Worm (Caenorhabditis elegans): ENCODE measurements around the gene F53C3.11.

F53C3.11 gene

DNA sequence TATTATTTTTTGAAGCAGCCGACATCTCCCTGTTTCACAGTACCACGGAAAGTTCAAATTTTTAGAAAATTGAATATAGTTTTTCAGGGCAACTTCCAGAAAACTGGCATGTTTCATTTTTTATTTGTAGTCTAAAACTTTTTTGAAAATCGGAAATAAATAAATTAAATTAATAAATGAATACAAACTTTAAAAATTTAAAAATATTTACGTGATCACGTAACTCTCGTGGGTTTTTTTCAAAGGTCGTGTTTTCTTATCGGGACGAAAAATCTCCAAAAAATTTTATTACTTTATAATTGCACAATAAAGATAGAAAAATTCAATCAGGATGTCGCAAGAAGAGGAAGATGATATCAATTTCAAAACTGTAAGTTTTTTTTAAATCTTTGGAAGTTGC is 5.2 kb upstream of the F53C3.11 start, which contains the start of gene F53C3.1:
F53C3.1 (plus strand) TSS at position 301 of the 400 bp plus-strand sequence.
- TF ChIP-seq ztf-4 (tag; optimal IDR thresholded peaks at IDR 0.05) = no peak
- TF ChIP-seq irx-1 (tag; optimal IDR thresholded peaks at IDR 0.05) = no peak
- no peak for TF ChIP-seq unc-98 (GFP tag; IDR thresholded peaks at IDR 0.05)
- no peak for TF ChIP-seq nhr-20 (tag; optimal IDR thresholded peaks at IDR 0.05)
- TF ChIP-seq lin-13 (GFP tag; optimal IDR thresholded peaks at IDR 0.05) = no peak
- no peak for TF ChIP-seq nhr-84 (tag; optimal IDR thresholded peaks at IDR 0.05)
- TF ChIP-seq snpc-4 (tag; optimal IDR thresholded peaks at IDR 0.05) = no peak
- no peak for TF ChIP-seq tbx-2 (tag; optimal IDR thresholded peaks at IDR 0.05)
- no peak for TF ChIP-seq elt-2 (tag; optimal IDR thresholded peaks at IDR 0.05)
- no peak for TF ChIP-seq ets-5 (GFP tag; IDR thresholded peaks at IDR 0.05)
- TF ChIP-seq fos-1 (tag; optimal IDR thresholded peaks at IDR 0.05) = no peak
- TF ChIP-seq hpl-2 (GFP tag; optimal IDR thresholded peaks at IDR 0.05) = no peak

- TF ChIP-seq nhr-12 (tag; optimal IDR thresholded peaks at IDR 0.05) (no peak), elt-2 (tag; optimal IDR thresholded peaks at IDR 0.05) (peak; percentile 85), ceh-82 (tag; optimal IDR thresholded peaks at IDR 0.05) (peak in 1 of 3 experiments; percentile 23), nhr-77 (tag; optimal IDR thresholded peaks at IDR 0.05) (peak; percentile 21), nhr-19 (GFP tag; conservative IDR thresholded peaks at IDR 0.05) (0 out of 2 replicates have a peak, but pooled peaks have one; percentile 16), C16A3.4 (tag; optimal IDR thresholded peaks at IDR 0.05) (peak; percentile 4), fos-1 (tag; optimal IDR thresholded peaks at IDR 0.05) (no peak), nhr-20 (tag; optimal IDR thresholded peaks at IDR 0.05) (peak; percentile 56), lin-35 (GFP tag; optimal IDR thresholded peaks at IDR 0.05) (peak in 1 of 2 experiments; percentile 46), dsc-1 (tag; optimal IDR thresholded peaks at IDR 0.05) (no peak), nhr-71 (tag; optimal IDR thresholded peaks at IDR 0.05) (peak; percentile 20), efl-1 (optimal IDR thresholded peaks at IDR 0.05) (no peak), efl-1 (GFP tag; optimal IDR thresholded peaks at IDR 0.05 in 1 of 2) (peak in 1 of 2 experiments; percentile 44), nhr-90 (tag; optimal IDR thresholded peaks at IDR 0.05; ENCODE audit: poor library complexity) (peak; percentile 32), lin-14 (GFP tag; optimal IDR thresholded peaks at IDR 0.05) (peak; percentile 67), lsy-2 (tag; optimal IDR thresholded peaks at IDR 0.05) (no peak)
Measured at ce11 chrII:3911284-3911683, 4.8 kb upstream of the F53C3.11 start.

- TF ChIP-seq efl-1 (optimal IDR thresholded peaks at IDR 0.05) = no peak
- TF ChIP-seq efl-1 (GFP tag; optimal IDR thresholded peaks at IDR 0.05 in 1 of 2) = peak in 1 of 2 experiments; percentile 69
- TF ChIP-seq irx-1 (tag; optimal IDR thresholded peaks at IDR 0.05) = no peak
- no peak for TF ChIP-seq pag-3 (tag; optimal IDR thresholded peaks at IDR 0.05; ENCODE audit: borderline replicate concordance, insufficient read depth)
Measured at ce11 chrII:3910737-3911136, 4.2 kb upstream of the F53C3.11 start, which contains the start of gene bcmo-2. Gene bcmo-2 (minus strand): TSS chrII:3910837.

ce11 chrII:3909301-3909700 is 2.8 kb upstream of the F53C3.11 start:
- TF ChIP-seq nhr-85 (tag) (no peak), tbx-2 (tag; optimal IDR thresholded peaks at IDR 0.05) (no peak), mab-9 (GFP tag; IDR thresholded peaks at IDR 0.05) (no peak), efl-3 (GFP tag; optimal IDR thresholded peaks at IDR 0.05) (no peak), tlp-1 (tag; optimal IDR thresholded peaks at IDR 0.05) (no peak), blmp-1 (tag; optimal IDR thresholded peaks at IDR 0.05) (no peak), skn-1 (tag; optimal IDR thresholded peaks at IDR 0.05) (no peak), jun-1 (tag; optimal IDR thresholded peaks at IDR 0.05) (no peak), zip-4 (GFP tag; optimal IDR thresholded peaks at IDR 0.05) (no peak)

ce11 chrII:3908135-3908534 is 1.6 kb upstream of the F53C3.11 start:
- TF ChIP-seq snpc-4 (tag; optimal IDR thresholded peaks at IDR 0.05) (no peak), hlh-4 (tag; optimal IDR thresholded peaks at IDR 0.05) (no peak), C04F5.9 (tag; optimal IDR thresholded peaks at IDR 0.05) (no peak), nhr-84 (tag; optimal IDR thresholded peaks at IDR 0.05) (no peak)

Measured in whole organism, L1 larva.